Worm (Caenorhabditis elegans) whole organism, midembryonic: ENCODE measurements around the gene F54B11.8.

Experiments used
- T22C8.4 ChIP-seq: fragments of 200-800 bp; sonication (Bioruptor generic); IDR thresholded peaks from 2 replicates; pipeline ENCODE4 v1.3.6; 2022; ENCODE audit warnings: missing genetic modification characterization, missing compliant biosample characterization
- cog-1 ChIP-seq: sonication (generic microtip); optimal IDR thresholded peaks from 2 replicates; lab custom pipeline; 2016; ENCODE audit warnings: missing genetic modification characterization, missing compliant biosample characterization
- flt-1 ChIP-seq: fragments of 200-800 bp; sonication (Bioruptor generic); IDR thresholded peaks from 2 replicates; pipeline ENCODE4 v1.3.6; 2022; ENCODE audit warnings: missing genetic modification characterization, missing compliant biosample characterization
- klf-2 ChIP-seq: fragments of 200-800 bp; sonication (Bioruptor generic); conservative IDR thresholded peaks from 2 replicates; pipeline ENCODE4 v1.3.6; 2022; ENCODE audit warnings: missing genetic modification reagents, missing genetic modification characterization, missing compliant biosample characterization
- med-1 ChIP-seq: sonication (generic microtip); optimal IDR thresholded peaks from 2 replicates; lab custom pipeline; 2017; ENCODE audit warnings: missing genetic modification characterization, mild to moderate bottlenecking, missing compliant biosample characterization, antibody characterized with exemption, missing genetic modification reagents; ENCODE audit not compliant: insufficient read depth
- ref-1 ChIP-seq: fragments of 200-800 bp; sonication (Bioruptor generic); conservative IDR thresholded peaks from 2 replicates; pipeline ENCODE4 v1.3.6; 2022; ENCODE audit warnings: missing genetic modification reagents, missing genetic modification characterization, missing compliant biosample characterization
- tab-1 ChIP-seq: fragments of 200-800 bp; sonication (Bioruptor generic); IDR thresholded peaks from 2 replicates; pipeline ENCODE4 v1.3.6; 2022; ENCODE audit warnings: missing genetic modification characterization, missing compliant biosample characterization
- ztf-23 ChIP-seq: fragments of 200-800 bp; sonication (Bioruptor generic); IDR thresholded peaks from 2 replicates; pipeline ENCODE4 v1.3.6; 2022; ENCODE audit warnings: missing genetic modification reagents, missing genetic modification characterization, missing compliant biosample characterization
- ztf-29 ChIP-seq: fragments of 200-800 bp; sonication (Bioruptor generic); IDR thresholded peaks from 2 replicates; pipeline ENCODE4 v1.3.6; 2022; ENCODE audit warnings: missing genetic modification reagents, missing genetic modification characterization, missing compliant biosample characterization

DNA sequence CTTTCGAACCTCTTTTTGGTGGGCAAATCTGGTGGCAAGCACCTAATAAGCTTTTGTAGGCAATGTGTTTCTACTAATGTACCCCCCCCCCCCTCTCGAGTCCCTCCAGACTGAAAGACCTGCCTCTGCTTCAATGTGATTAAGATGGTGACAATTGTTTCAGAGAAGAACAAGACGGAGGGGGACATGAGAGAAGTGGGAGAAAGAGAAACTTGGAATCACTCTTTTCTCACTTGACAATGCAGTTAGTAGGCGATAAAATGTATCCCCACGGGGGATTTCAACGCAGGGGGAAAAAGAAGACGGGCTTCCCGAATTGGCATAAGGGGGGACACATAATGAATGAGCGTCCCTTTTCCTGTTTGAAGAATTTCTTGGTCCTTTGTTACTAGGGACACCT lies 28.5 kb upstream of the F54B11.8 start:
- TF ChIP-seq med-1 (GFP tag; lab: Kevin White, UChicago) (no peak), ztf-23 (GFP tag; lab: Robert Waterston, UW) (no peak), ref-1 (GFP tag; lab: Robert Waterston, UW) (no peak), klf-2 (no peak), cog-1 (no peak), T22C8.4 (GFP tag; lab: Robert Waterston, UW) (no peak), ztf-29 (GFP tag; lab: Robert Waterston, UW) (no peak), tab-1 (no peak), flt-1 (GFP tag; lab: Robert Waterston, UW) (no peak)
